Fruit fly (Drosophila melanogaster) S2 (cell line): ENCODE measurements around the gene Nepl14.

Source experiments
- CG8478 ChIP-seq: fragments of >200 bp; optimal IDR thresholded peaks from 2 replicates; lab custom pipeline; 2018
- CTCF ChIP-seq, 2 experiments: fragments of >200 bp; optimal IDR thresholded peaks; 2 replicates each; lab custom pipeline; 2018

Gene Nepl14

dm6 chr3R:22747423-22748090 lies 16.0 kb downstream of the Nepl14 start, which contains the start of gene CG17141:
Gene CG17141 (minus strand): TSS chr3R:22747599.
- TF ChIP-seq CTCF (optimal IDR thresholded peaks at IDR 0.05; lab: Kevin White, UChicago): no peak
- TF ChIP-seq CG8478: no peak

dm6 chr3R:22745432-22745831 lies 18.1 kb downstream of the Nepl14 start, which contains the start of the genes vret and HP1c:
Gene vret (minus strand): TSS chr3R:22745581.
Gene HP1c (plus strand): TSS chr3R:22745620.
- TF ChIP-seq CG8478 (no peak), CTCF (optimal IDR thresholded peaks at IDR 0.05; lab: Kevin White, UChicago) (peak in 1 of 2 experiments; percentile 13)

dm6 chr3R:22740930-22741329 lies 22.6 kb downstream of the Nepl14 start, which contains the start of the genes Dcr-1 and CG6985:
Gene Dcr-1 (minus strand): TSS chr3R:22741091.
Gene CG6985 (plus strand): TSS chr3R:22741150.
- TF ChIP-seq CTCF (optimal IDR thresholded peaks at IDR 0.05; lab: Kevin White, UChicago) (peak in 1 of 2 experiments; percentile 3), CG8478 (no peak)

DNA sequence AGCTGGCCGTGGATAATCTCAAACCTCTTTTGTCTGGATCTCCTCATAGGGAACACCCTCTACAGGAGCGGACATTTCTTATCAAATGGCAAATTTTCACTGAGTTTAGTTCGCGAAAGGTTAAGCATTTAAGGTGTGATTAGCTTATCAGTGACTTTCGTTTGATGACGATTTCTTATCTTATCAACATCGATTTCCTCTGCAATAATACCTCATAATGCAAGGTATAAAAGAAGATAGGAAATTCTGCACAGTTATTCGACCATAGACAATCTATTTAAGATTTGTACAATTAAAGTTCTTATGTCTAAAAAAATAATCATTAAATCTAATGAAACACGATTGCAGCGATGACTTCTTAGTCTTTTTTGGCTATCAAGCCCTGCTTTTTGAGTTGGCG lies 29.8 kb downstream of the Nepl14 start, which contains the start of gene Takl2:
TSS of gene Takl2 (minus strand) at position 101 of the 400 bp plus-strand sequence.
- TF ChIP-seq CTCF (optimal IDR thresholded peaks at IDR 0.05; lab: Kevin White, UChicago) (no peak), CG8478 (no peak)

DNA sequence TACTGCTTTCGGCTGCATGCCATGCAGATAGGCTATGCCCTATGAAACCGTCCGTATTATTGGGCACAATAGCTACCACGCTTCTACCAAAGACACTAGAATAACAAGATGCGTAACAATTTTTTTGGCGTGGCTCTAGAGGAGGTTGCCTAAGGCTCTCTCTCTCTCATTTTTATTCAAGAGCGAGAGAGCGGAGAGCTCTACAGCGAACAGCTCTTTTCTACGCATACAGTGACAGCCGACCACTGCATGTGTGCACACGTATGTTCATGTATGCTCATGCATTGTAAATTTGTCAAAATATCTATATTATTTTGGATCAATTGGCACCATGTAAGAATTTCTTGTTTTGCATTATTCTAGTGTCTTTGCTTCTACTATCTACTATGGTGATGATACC lies 30.5 kb downstream of the Nepl14 start:
- no peak for TF ChIP-seq CG8478
- TF ChIP-seq CTCF (optimal IDR thresholded peaks at IDR 0.05; lab: Kevin White, UChicago): no peak

DNA sequence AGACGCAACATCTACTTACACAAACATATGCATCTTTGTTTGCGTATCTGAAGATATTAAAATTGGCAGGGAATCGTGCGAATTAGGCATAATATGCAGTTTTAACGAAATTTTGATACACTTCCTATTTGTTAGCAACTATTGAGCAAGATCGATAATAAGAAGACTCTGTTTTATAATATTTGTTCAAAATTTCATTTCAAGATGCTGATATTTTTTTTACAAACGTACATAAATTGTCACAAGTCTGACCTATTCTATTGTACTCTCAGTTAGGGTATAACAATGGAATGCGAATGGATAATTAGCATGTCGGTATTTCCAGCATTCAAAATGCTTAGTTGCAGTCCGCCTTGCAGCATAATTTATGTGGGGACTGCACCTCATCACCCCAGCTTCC lies 35.7 kb downstream of the Nepl14 start:
- TF ChIP-seq CTCF (optimal IDR thresholded peaks at IDR 0.05; lab: Kevin White, UChicago): no peak
- TF ChIP-seq CG8478: no peak

- no peak for TF ChIP-seq CTCF (optimal IDR thresholded peaks at IDR 0.05; lab: Kevin White, UChicago)
These were observed 36.1 kb downstream of the Nepl14 start for dm6 chr3R:22727456-22727833.

DNA sequence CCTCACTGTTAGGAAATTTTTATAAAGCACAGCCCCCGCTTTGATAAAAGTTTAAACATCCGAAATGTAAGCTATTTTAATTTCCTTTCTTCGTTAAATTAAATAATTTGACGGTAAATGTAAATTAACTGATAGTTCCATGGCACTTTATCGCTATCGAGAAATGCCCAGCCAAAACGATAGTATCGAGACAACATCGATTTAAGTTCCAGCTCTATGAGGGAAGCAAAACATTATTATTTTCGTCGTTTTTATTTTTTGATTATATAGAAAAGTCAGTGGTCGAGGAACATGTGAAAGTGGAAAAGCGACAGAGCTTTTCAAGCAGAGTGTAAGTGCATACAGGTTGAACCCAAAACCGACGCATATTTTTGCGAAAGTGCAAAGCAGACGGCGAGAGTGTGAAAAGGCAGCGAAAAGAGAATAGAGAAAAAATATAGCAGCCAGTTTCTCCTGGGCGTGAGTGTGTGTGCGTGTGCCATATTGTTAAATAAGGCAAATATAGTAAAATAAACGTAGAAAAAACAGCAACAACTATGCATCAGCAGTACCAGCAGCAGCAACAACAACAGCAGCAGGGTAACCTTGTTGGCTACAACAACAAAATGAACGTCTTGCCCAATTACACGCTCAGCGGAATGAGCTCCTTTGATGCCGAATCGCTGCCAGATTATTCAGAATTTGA lies 36.6 kb downstream of the Nepl14 start, which contains the start of gene CG45049:
TSS of gene CG45049 (plus strand) at position 197 of the 685 bp plus-strand sequence.
- TF ChIP-seq CG8478 (no peak), CTCF (optimal IDR thresholded peaks at IDR 0.05; lab: Kevin White, UChicago) (no peak)

- TF ChIP-seq CG8478: no peak
- TF ChIP-seq CTCF (optimal IDR thresholded peaks at IDR 0.05; lab: Kevin White, UChicago): peak; percentile 2 to 34
These were observed 37.3 kb downstream of the Nepl14 start, which contains the start of gene RNF220 for dm6 chr3R:22726031-22726770. Gene RNF220 (minus strand): TSS chr3R:22726414.

DNA sequence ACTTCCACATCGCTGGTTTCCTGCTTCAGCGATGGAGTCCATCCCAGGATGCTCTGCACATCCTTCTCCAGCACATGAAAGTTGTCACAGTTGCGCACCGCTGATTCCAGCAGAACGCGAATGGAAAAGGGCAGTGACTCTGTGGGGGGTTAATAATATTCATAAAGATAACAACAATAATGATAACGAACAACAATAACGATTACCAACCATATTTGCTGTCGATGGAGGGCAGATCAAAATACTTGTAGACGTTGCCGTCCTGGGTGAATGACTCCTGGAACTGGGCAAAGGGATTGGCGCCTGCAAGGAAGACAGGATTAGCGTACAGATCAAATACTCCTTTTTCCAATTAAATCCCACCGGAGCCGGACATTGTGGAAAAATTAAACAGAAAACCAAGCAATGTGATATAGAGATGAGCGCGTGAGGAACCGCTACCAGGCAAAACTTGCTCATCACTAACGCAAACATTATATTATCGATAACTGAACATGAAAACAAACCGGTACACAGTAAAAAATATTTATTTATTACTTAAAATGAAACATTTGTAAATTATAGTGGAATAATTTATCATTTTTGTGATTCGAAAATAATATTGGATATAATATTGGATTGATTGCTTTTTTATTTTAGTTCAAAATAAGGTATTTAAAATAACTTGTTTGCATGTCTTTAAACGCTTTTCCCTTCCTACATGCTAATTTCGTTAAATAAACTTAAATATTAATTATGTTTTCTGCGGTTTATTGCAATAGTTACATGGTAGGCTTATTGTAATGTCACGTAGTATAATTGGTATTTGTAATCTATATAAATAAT lies 39.1 kb downstream of the Nepl14 start, which contains the start of gene Irp-1A:
TSS of gene Irp-1A (minus strand) at position 439 of the 825 bp plus-strand sequence.
- TF ChIP-seq CTCF (optimal IDR thresholded peaks at IDR 0.05; lab: Kevin White, UChicago) (no peak), CG8478 (no peak)

dm6 chr3R:22720808-22721306 lies 42.7 kb downstream of the Nepl14 start, which contains the start of gene wge:
Gene wge (minus strand): TSS chr3R:22721150.
- peak in 1 of 2 experiments; percentile 21 for TF ChIP-seq CTCF (optimal IDR thresholded peaks at IDR 0.05; lab: Kevin White, UChicago)
- TF ChIP-seq CG8478: no peak

DNA sequence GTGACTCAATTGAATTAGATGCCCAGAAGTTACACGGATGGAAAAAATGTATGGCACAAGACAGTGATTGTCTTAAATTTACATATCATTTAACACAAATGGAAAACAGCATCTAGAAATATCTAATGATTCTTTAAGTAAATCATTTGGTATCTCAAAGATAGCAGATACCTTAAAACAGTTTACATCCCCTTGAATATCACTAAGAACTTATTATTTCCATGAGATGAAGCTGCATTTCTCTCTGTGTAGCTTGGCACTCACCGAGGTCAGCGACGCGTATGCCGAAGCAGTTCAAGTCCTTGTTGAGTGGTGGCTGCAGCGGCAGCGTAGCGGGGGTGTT lies 43.9 kb downstream of the Nepl14 start:
- no peak for TF ChIP-seq CTCF (optimal IDR thresholded peaks at IDR 0.05; lab: Kevin White, UChicago)
- no peak for TF ChIP-seq CG8478

DNA sequence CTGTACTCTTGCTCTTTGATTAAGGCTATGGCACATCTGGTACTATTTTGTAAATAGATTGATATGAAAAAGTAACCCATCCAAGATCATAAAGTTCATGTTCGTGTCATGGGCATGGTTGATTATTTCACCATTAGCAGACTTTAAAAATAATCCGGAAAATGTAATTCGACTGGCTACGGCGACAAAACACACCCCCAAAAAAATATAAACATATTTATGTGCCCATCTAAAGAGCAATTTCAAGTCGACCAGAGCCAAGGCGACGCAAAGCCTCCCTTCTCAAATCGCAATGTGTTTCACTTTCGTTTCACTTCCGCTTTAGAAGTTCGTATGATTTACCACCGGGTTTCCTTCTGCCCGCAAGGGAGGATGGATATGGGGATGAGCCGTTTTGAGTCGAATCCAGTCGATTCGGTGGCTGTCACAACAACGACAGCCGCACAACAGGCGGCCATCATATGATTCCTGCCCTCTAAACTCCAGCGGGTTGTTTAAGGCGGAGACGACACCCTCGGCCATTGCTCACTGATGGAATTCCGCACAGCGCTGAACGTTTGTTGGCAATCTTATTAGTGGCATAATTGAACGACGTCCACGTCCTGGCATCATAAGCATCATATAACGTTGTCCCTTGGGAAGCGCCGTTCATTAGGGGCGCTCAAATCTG lies 44.4 kb downstream of the Nepl14 start:
- TF ChIP-seq CTCF (optimal IDR thresholded peaks at IDR 0.05; lab: Kevin White, UChicago): no peak
- no peak for TF ChIP-seq CG8478

- no peak for TF ChIP-seq CG8478
- no peak for TF ChIP-seq CTCF (optimal IDR thresholded peaks at IDR 0.05; lab: Kevin White, UChicago)
These were observed 45.1 kb downstream of the Nepl14 start for dm6 chr3R:22718401-22718800.
